Worm (Caenorhabditis elegans) whole organism, L2 larva: ENCODE measurements around the gene nhr-157.

Source experiments
- C34F6.9 ChIP-seq: fragments of 150-350 bp; optimal IDR thresholded peaks from 2 replicates; lab custom pipeline; 2014; ENCODE audit warnings: missing biosample characterization, missing genetic modification characterization
- R02D3.7 ChIP-seq: fragments of 150-350 bp; optimal IDR thresholded peaks from 2 replicates; lab custom pipeline; 2014; ENCODE audit warnings: missing biosample characterization, missing genetic modification characterization
- alr-1 ChIP-seq: fragments of 150-350 bp; optimal IDR thresholded peaks from 2 replicates; lab custom pipeline; 2014; ENCODE audit warnings: missing biosample characterization, missing genetic modification characterization
- aly-2 ChIP-seq: fragments of 150-350 bp; optimal IDR thresholded peaks from 2 replicates; lab custom pipeline; 2014; ENCODE audit warnings: missing biosample characterization, missing genetic modification characterization
- blmp-1 ChIP-seq: sonication (generic microtip); optimal IDR thresholded peaks from 2 replicates; lab custom pipeline; 2017; ENCODE audit warnings: missing genetic modification characterization, mild to moderate bottlenecking, missing compliant biosample characterization, antibody characterized with exemption, moderate library complexity; ENCODE audit not compliant: insufficient read depth
- ceh-16 ChIP-seq: fragments of 150-350 bp; optimal IDR thresholded peaks from 2 replicates; lab custom pipeline; 2014; ENCODE audit warnings: missing biosample characterization, missing genetic modification characterization
- ceh-82 ChIP-seq: fragments of 150-350 bp; optimal IDR thresholded peaks from 2 replicates; lab custom pipeline; 2014; ENCODE audit warnings: missing biosample characterization, missing genetic modification characterization
- crh-2 ChIP-seq: sonication (generic microtip); optimal IDR thresholded peaks from 2 replicates; lab custom pipeline; 2017; ENCODE audit warnings: missing biosample characterization, missing genetic modification characterization
- dmd-4 ChIP-seq: sonication (generic microtip); optimal IDR thresholded peaks from 2 replicates; lab custom pipeline; 2017; ENCODE audit warnings: missing biosample characterization, missing genetic modification characterization
- elt-3 ChIP-seq: sonication (generic microtip); optimal IDR thresholded peaks from 2 replicates; lab custom pipeline; 2017; ENCODE audit warnings: missing biosample characterization, missing genetic modification characterization
- fos-1 ChIP-seq: fragments of 150-350 bp; optimal IDR thresholded peaks from 2 replicates; lab custom pipeline; 2014; ENCODE audit warnings: missing biosample characterization, missing genetic modification characterization
- lin-11 ChIP-seq: fragments of 150-350 bp; sonication (generic microtip); optimal IDR thresholded peaks from 2 replicates; lab custom pipeline; 2014; ENCODE audit warnings: missing biosample characterization, missing genetic modification characterization, inconsistent platforms, mixed read lengths
- lin-39 ChIP-seq: fragments of 150-350 bp; optimal IDR thresholded peaks from 2 replicates; lab custom pipeline; 2014; ENCODE audit warnings: missing biosample characterization, missing genetic modification reagents, missing genetic modification characterization
- lsy-2 ChIP-seq, 2 experiments: fragments of 150-350 bp in 1 of 2; sonication (generic microtip) in 1 of 2; optimal IDR thresholded peaks; 2 replicates each; lab custom pipeline; 2014 to 2017; ENCODE audit warnings: missing biosample characterization in 2 of 2, missing genetic modification characterization in 2 of 2
- mab-5 ChIP-seq: fragments of 150-350 bp; optimal IDR thresholded peaks from 2 replicates; lab custom pipeline; 2014; ENCODE audit warnings: missing biosample characterization, missing genetic modification characterization
- mbf-1 ChIP-seq: sonication (generic microtip); optimal IDR thresholded peaks from 2 replicates; lab custom pipeline; 2017; ENCODE audit warnings: missing biosample characterization, missing genetic modification characterization
- nhr-10 ChIP-seq: sonication (generic microtip); optimal IDR thresholded peaks from 2 replicates; lab custom pipeline; 2017; ENCODE audit warnings: missing biosample characterization, missing genetic modification characterization
- nhr-11 ChIP-seq: fragments of 150-350 bp; optimal IDR thresholded peaks from 2 replicates; lab custom pipeline; 2014; ENCODE audit warnings: missing biosample characterization, missing genetic modification characterization
- nhr-21 ChIP-seq: fragments of 150-350 bp; optimal IDR thresholded peaks from 2 replicates; lab custom pipeline; 2014; ENCODE audit warnings: missing biosample characterization, missing genetic modification characterization
- nhr-23 ChIP-seq: fragments of 150-350 bp; optimal IDR thresholded peaks from 2 replicates; lab custom pipeline; 2014; ENCODE audit warnings: missing biosample characterization, missing genetic modification reagents, missing genetic modification characterization
- nhr-237 ChIP-seq: fragments of 150-350 bp; optimal IDR thresholded peaks from 2 replicates; lab custom pipeline; 2014; ENCODE audit warnings: missing biosample characterization, missing genetic modification characterization
- nhr-25 ChIP-seq: fragments of 150-350 bp; sonication (generic microtip); optimal IDR thresholded peaks from 3 replicates; lab custom pipeline; 2014; ENCODE audit warnings: missing biosample characterization, missing genetic modification characterization
- peb-1 ChIP-seq: fragments of 150-350 bp; optimal IDR thresholded peaks from 2 replicates; lab custom pipeline; 2014; ENCODE audit warnings: missing biosample characterization, missing genetic modification characterization
- skn-1 ChIP-seq: sonication (generic microtip); optimal IDR thresholded peaks from 2 replicates; lab custom pipeline; 2017; ENCODE audit warnings: missing biosample characterization, missing genetic modification characterization
- sma-3 ChIP-seq: sonication (generic microtip); optimal IDR thresholded peaks from 2 replicates; lab custom pipeline; 2016; ENCODE audit warnings: missing genetic modification reagents, missing genetic modification characterization, missing compliant biosample characterization
- sma-9 ChIP-seq, 2 experiments: fragments of 150-350 bp in 1 of 2; sonication (generic microtip) in 1 of 2; optimal IDR thresholded peaks; 2 replicates each; lab custom pipeline; 2014 to 2016; ENCODE audit warnings: missing genetic modification characterization in 2 of 2, mild to moderate bottlenecking in 1 of 2, missing biosample characterization in 1 of 2, missing compliant biosample characterization in 1 of 2, missing genetic modification reagents in 1 of 2, moderate library complexity in 1 of 2
- snpc-4 ChIP-seq: fragments of 150-350 bp; optimal IDR thresholded peaks from 2 replicates; lab custom pipeline; 2014; ENCODE audit warnings: missing biosample characterization, missing genetic modification characterization
- unc-62 ChIP-seq: fragments of 150-350 bp; optimal IDR thresholded peaks from 2 replicates; lab custom pipeline; 2014; ENCODE audit warnings: missing biosample characterization, missing genetic modification reagents, missing genetic modification characterization
- ztf-1 ChIP-seq: fragments of 200-800 bp; sonication (Bioruptor generic); conservative IDR thresholded peaks from 2 replicates; pipeline ENCODE4 v1.3.6; 2022; ENCODE audit warnings: missing genetic modification characterization, missing compliant biosample characterization
- ztf-11 ChIP-seq: sonication (generic microtip); optimal IDR thresholded peaks from 2 replicates; lab custom pipeline; 2017; ENCODE audit warnings: missing biosample characterization, missing genetic modification characterization
- ztf-4 ChIP-seq: fragments of 150-350 bp; optimal IDR thresholded peaks from 2 replicates; lab custom pipeline; 2014; ENCODE audit warnings: missing biosample characterization, missing genetic modification characterization

The nhr-157 gene

ce11 chrV:3891919-3892318 lies 23.1 kb upstream of the nhr-157 start, which contains the start of gene C17E7.12:
TSS of gene C17E7.12 (minus strand) at chrV:3892019.
- no peak for TF ChIP-seq mbf-1 (tag; lab: Kevin White, UChicago)
- TF ChIP-seq nhr-10 = no peak
- TF ChIP-seq blmp-1 (tag; lab: Kevin White, UChicago) = no peak
- no peak for TF ChIP-seq nhr-237 (tag; lab: Kevin White, UChicago)
- no peak for TF ChIP-seq sma-9 (GFP tag; optimal IDR thresholded peaks at IDR 0.05; lab: Kevin White, UChicago)
- TF ChIP-seq sma-9 (tag; optimal IDR thresholded peaks at IDR 0.05; lab: Kevin White, UChicago) = no peak
- no peak for TF ChIP-seq peb-1 (tag; lab: Kevin White, UChicago)
- TF ChIP-seq dmd-4 (tag; lab: Kevin White, UChicago) = no peak
- TF ChIP-seq, all 48 proteins: peak for 0

- TF ChIP-seq snpc-4 (tag; lab: Kevin White, UChicago) (no peak), nhr-25 (tag; lab: Kevin White, UChicago) (no peak), peb-1 (tag; lab: Kevin White, UChicago) (no peak), dmd-4 (tag; lab: Kevin White, UChicago) (no peak), crh-2 (tag; lab: Kevin White, UChicago) (no peak), sma-9 (GFP tag; optimal IDR thresholded peaks at IDR 0.05; lab: Kevin White, UChicago) (no peak), sma-9 (tag; optimal IDR thresholded peaks at IDR 0.05; lab: Kevin White, UChicago) (no peak), ceh-82 (tag; lab: Kevin White, UChicago) (no peak)
Observed at ce11 chrV:3890761-3891160, 22.0 kb upstream of the nhr-157 start, which contains the start of gene C17E7.9. TSS of gene C17E7.9 (minus strand) at chrV:3890861.

- TF ChIP-seq fos-1 (tag; lab: Kevin White, UChicago) (peak; percentile 59), ztf-11 (tag; lab: Kevin White, UChicago) (no peak)
Observed at ce11 chrV:3889113-3889512, 20.3 kb upstream of the nhr-157 start, which contains the start of gene C17E7.13. TSS of gene C17E7.13 (minus strand) at chrV:3889288.

- TF ChIP-seq alr-1 (no peak), skn-1 (no peak)
Observed at ce11 chrV:3886104-3886503, 17.3 kb upstream of the nhr-157 start, which contains the start of gene nhr-124. TSS of gene nhr-124 (minus strand) at chrV:3886204.

ce11 chrV:3884550-3884949 lies 15.7 kb upstream of the nhr-157 start:
- TF ChIP-seq sma-9 (GFP tag; optimal IDR thresholded peaks at IDR 0.05; lab: Kevin White, UChicago) (no peak), sma-9 (tag; optimal IDR thresholded peaks at IDR 0.05; lab: Kevin White, UChicago) (no peak), R02D3.7 (tag; lab: Kevin White, UChicago) (no peak), sma-3 (GFP tag; lab: Kevin White, UChicago) (no peak)
- TF ChIP-seq, all 48 proteins: peak for 0

- TF ChIP-seq lin-39 (tag; lab: Kevin White, UChicago) (no peak), nhr-25 (tag; lab: Kevin White, UChicago) (no peak), R02D3.7 (tag; lab: Kevin White, UChicago) (no peak), peb-1 (tag; lab: Kevin White, UChicago) (no peak), unc-62 (GFP tag; lab: Kevin White, UChicago) (no peak), fos-1 (tag; lab: Kevin White, UChicago) (no peak)
Observed at ce11 chrV:3878223-3878622, 9.4 kb upstream of the nhr-157 start, which contains the start of gene nhr-159. TSS of gene nhr-159 (minus strand) at chrV:3878323.

- TF ChIP-seq nhr-21 (tag; lab: Kevin White, UChicago) = peak; percentile 3
- no peak for TF ChIP-seq lin-11 (tag; lab: Kevin White, UChicago)
- TF ChIP-seq, all 48 proteins: peak for 1
Observed at ce11 chrV:3877242-3877641, 8.4 kb upstream of the nhr-157 start.

- TF ChIP-seq nhr-11 (tag; lab: Kevin White, UChicago) = no peak
- TF ChIP-seq alr-1 = no peak
- TF ChIP-seq snpc-4 (tag; lab: Kevin White, UChicago) = no peak
- TF ChIP-seq nhr-21 (tag; lab: Kevin White, UChicago) = peak; percentile 87
- TF ChIP-seq mab-5 = no peak
- no peak for TF ChIP-seq ztf-1 (GFP tag; lab: Robert Waterston, UW)
- peak; percentile 1 for TF ChIP-seq C34F6.9 (tag; lab: Kevin White, UChicago)
- no peak for TF ChIP-seq unc-62 (GFP tag; lab: Kevin White, UChicago)
- no peak for TF ChIP-seq fos-1 (tag; lab: Kevin White, UChicago)
- peak; percentile 55 for TF ChIP-seq sma-9 (GFP tag; optimal IDR thresholded peaks at IDR 0.05; lab: Kevin White, UChicago)
- TF ChIP-seq sma-9 (tag; optimal IDR thresholded peaks at IDR 0.05; lab: Kevin White, UChicago) = no peak
- no peak for TF ChIP-seq lin-39 (tag; lab: Kevin White, UChicago)
- TF ChIP-seq elt-3 (tag; lab: Kevin White, UChicago) = no peak
- TF ChIP-seq ceh-16 (tag; lab: Kevin White, UChicago) = no peak
- no peak for TF ChIP-seq nhr-237 (tag; lab: Kevin White, UChicago)
- TF ChIP-seq aly-2 (tag; lab: Kevin White, UChicago) = no peak
- no peak for TF ChIP-seq nhr-23 (tag; lab: Kevin White, UChicago)
- peak in 1 of 2 experiments; percentile 42 for TF ChIP-seq lsy-2 (tag; optimal IDR thresholded peaks at IDR 0.05; lab: Kevin White, UChicago)
- peak; percentile 54 for TF ChIP-seq dmd-4 (tag; lab: Kevin White, UChicago)
- TF ChIP-seq ztf-4 (tag; lab: Kevin White, UChicago) = peak; percentile 35
Observed at ce11 chrV:3874102-3874744, 5.4 kb upstream of the nhr-157 start, which contains the start of gene nhr-158. TSS of gene nhr-158 (minus strand) at chrV:3874152.
